Fruit fly (Drosophila melanogaster): ENCODE measurements around the gene CG14722.

Gene CG14722

dm6 chr3R:11773999-11774397 is 32.3 kb downstream of the CG14722 start (continued):
- TF ChIP-seq chn (GFP tag; optimal IDR thresholded peaks at IDR 0.05) = no peak
- TF ChIP-seq ham (GFP tag; IDR thresholded peaks at IDR 0.05) = no peak
- peak; percentile 93 for TF ChIP-seq CG2678 (tag; optimal IDR thresholded peaks at IDR 0.05)
- TF ChIP-seq CG3726 (GFP tag; IDR thresholded peaks at IDR 0.05) = no peak
- peak; percentile 22 for TF ChIP-seq Atf-2 (GFP tag; optimal IDR thresholded peaks at IDR 0.05)
- no peak for TF ChIP-seq Hey (tag; optimal IDR thresholded peaks at IDR 0.05)
- no peak for TF ChIP-seq her (GFP tag; optimal IDR thresholded peaks at IDR 0.05)
- TF ChIP-seq dimm (GFP tag; IDR thresholded peaks at IDR 0.05) = no peak
- peak; percentile 92 for TF ChIP-seq CG7556 (GFP tag; optimal IDR thresholded peaks at IDR 0.05)
- no peak for TF ChIP-seq tll (GFP tag; optimal IDR thresholded peaks at IDR 0.05)
- peak; percentile 58 for TF ChIP-seq BtbVII (GFP tag; optimal IDR thresholded peaks at IDR 0.05)
- TF ChIP-seq CG6765 (GFP tag; optimal IDR thresholded peaks at IDR 0.05) = peak; percentile 64
- no peak for TF ChIP-seq CG11085 (GFP tag; IDR thresholded peaks at IDR 0.05)
- TF ChIP-seq Eip74EF (GFP tag; optimal IDR thresholded peaks at IDR 0.05) = peak in 1 of 2 experiments; percentile 61
- no peak for TF ChIP-seq Gug (GFP tag; IDR thresholded peaks at IDR 0.05)
- TF ChIP-seq CG17328 (GFP tag; IDR thresholded peaks at IDR 0.05) = no peak; the same call in 1 of the 2 replicates
- no peak for TF ChIP-seq pan (optimal IDR thresholded peaks at IDR 0.05)
- peak in 1 of 2 experiments; percentile 60 for TF ChIP-seq pan (GFP tag; optimal IDR thresholded peaks at IDR 0.05 in 1 of 2, IDR thresholded peaks at IDR 0.05 in 1 of 2)
- peak; percentile 45 for TF ChIP-seq Spps (tag; optimal IDR thresholded peaks at IDR 0.05)
- peak; percentile 77 for TF ChIP-seq gsb-n (tag; optimal IDR thresholded peaks at IDR 0.05)
- peak; percentile 2 for TF ChIP-seq CG12219 (GFP tag; optimal IDR thresholded peaks at IDR 0.05)
- no peak for TF ChIP-seq Dll (GFP tag; IDR thresholded peaks at IDR 0.05; ENCODE audit: partially characterized antibody)
- TF ChIP-seq nom (GFP tag; optimal IDR thresholded peaks at IDR 0.05) = no peak
- TF ChIP-seq wdn (GFP tag; IDR thresholded peaks at IDR 0.05) = no peak
- TF ChIP-seq Med (GFP tag) = no peak
- TF ChIP-seq CG10267 (tag; optimal IDR thresholded peaks at IDR 0.05) = peak; percentile 81
- no peak for TF ChIP-seq otp (GFP tag; IDR thresholded peaks at IDR 0.05)
- TF ChIP-seq CrebB (tag; optimal IDR thresholded peaks at IDR 0.05) = peak; percentile 22
- no peak for TF ChIP-seq CG1024 (GFP tag; IDR thresholded peaks at IDR 0.05)
- TF ChIP-seq Abd-B (GFP tag; optimal IDR thresholded peaks at IDR 0.05) = peak; percentile 54
- TF ChIP-seq D19A (tag; optimal IDR thresholded peaks at IDR 0.05) = peak; percentile 80
- peak in 1 of 2 experiments; percentile 53 for TF ChIP-seq Hr78 (GFP tag; optimal IDR thresholded peaks at IDR 0.05)
- TF ChIP-seq p53 (GFP tag; optimal IDR thresholded peaks at IDR 0.05) = no peak
- TF ChIP-seq btn (GFP tag; optimal IDR thresholded peaks at IDR 0.05) = no peak
- peak; percentile 79 for TF ChIP-seq CG17359 (tag; optimal IDR thresholded peaks at IDR 0.05)
- no peak for TF ChIP-seq ftz-f1 (GFP tag; optimal IDR thresholded peaks at IDR 0.05)
- no peak for TF ChIP-seq NC2α (GFP tag; optimal IDR thresholded peaks at IDR 0.05)
- TF ChIP-seq CG34422 (GFP tag; IDR thresholded peaks at IDR 0.05) = no peak
- TF ChIP-seq CG5953 (GFP tag; IDR thresholded peaks at IDR 0.05) = no peak; the same call in 1 of the 2 replicates
- peak; percentile 89 for TF ChIP-seq sens (GFP tag)
- TF ChIP-seq sqz (GFP tag; optimal IDR thresholded peaks at IDR 0.05) = peak; percentile 60
- TF ChIP-seq danr (GFP tag; IDR thresholded peaks at IDR 0.05) = no peak
- peak in 1 of 2 experiments; percentile 83 for TF ChIP-seq bsh (GFP tag; optimal IDR thresholded peaks at IDR 0.05)
- no peak for TF ChIP-seq aop (GFP tag; IDR thresholded peaks at IDR 0.05)
- peak; percentile 44; the same call in 1 of the 3 replicates for TF ChIP-seq Dbx (GFP tag; IDR thresholded peaks at IDR 0.05)
- TF ChIP-seq Gsc (GFP tag; IDR thresholded peaks at IDR 0.05) = no peak
- peak; percentile 70 for TF ChIP-seq Xbp1 (GFP tag; optimal IDR thresholded peaks at IDR 0.05)
- no peak for TF ChIP-seq kni (GFP tag; optimal IDR thresholded peaks at IDR 0.05)
- no peak for TF ChIP-seq unc-4 (GFP tag; IDR thresholded peaks at IDR 0.05; ENCODE audit: partially characterized antibody)
- no peak for TF ChIP-seq Neu2 (GFP tag; optimal IDR thresholded peaks at IDR 0.05; ENCODE audit: borderline replicate concordance)
- TF ChIP-seq NFAT (GFP tag; IDR thresholded peaks at IDR 0.05) = no peak
